Worm (Caenorhabditis elegans): ENCODE results near the gene T07A5.1.

Gene T07A5.1

DNA sequence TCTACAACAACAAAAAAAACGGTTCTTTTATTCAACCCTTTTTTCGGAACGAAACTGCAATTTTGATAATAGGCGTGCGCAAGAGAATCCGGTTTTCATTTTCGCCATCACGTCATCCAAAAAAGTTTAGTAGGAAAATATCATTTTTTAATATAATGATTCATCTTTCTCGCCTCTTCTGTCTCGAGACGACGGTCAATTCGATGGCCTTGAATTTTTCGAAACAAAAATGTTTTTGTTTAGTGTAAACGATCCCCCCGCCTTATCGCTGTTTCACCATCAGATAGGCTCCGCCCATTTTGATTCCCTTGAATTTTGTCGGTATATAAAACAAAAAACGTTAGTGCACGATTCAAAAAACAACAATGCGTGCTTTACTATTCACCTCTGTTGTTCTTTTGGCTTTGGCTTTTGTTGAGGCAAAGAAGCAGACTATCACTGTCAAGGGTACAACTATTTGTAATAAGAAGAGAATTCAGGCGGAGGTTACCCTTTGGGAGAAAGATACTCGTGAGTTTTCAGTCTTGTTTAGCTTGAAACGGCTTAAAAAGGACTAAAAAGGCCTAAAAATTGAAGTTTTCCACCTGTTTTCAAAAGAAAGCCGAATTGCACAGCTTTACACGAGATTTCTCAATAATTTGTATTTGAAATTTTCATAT is 31.6 kb upstream of the T07A5.1 start, which contains the start of gene ttr-15:
Gene ttr-15 (plus strand): TSS at position 340 of the 659 bp plus-strand sequence.
- TF ChIP-seq ceh-14 (tag; optimal IDR thresholded peaks at IDR 0.05) (no peak), pax-1 (tag; optimal IDR thresholded peaks at IDR 0.05) (no peak), pha-4 (tag; optimal IDR thresholded peaks at IDR 0.05) (no peak), ama-1 (optimal IDR thresholded peaks at IDR 0.05) (no peak), ztf-16 (tag; optimal IDR thresholded peaks at IDR 0.05) (no peak)

DNA sequence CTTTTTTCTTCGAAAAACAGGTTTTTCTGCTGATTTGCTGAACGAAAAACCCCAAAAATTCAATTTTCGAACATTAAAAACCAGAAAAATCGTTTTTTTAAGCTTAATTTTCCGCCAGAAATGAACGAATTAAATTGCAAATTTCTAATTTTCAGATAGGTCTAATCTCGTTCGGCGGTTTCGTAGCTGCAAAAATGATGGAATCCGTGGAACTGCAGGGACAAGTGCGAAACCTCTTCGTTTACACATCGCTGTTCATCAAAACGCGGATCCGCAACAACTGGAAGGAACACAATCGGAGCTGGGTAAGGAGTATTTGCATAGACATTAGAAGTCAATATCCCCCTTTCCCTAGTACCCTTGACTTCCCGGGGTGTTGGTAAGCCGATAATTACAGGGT is 30.1 kb upstream of the T07A5.1 start:
- TF ChIP-seq pax-1 (tag; optimal IDR thresholded peaks at IDR 0.05) = no peak
- TF ChIP-seq ets-4 (tag; optimal IDR thresholded peaks at IDR 0.05) = no peak
- TF ChIP-seq fax-1 (tag; optimal IDR thresholded peaks at IDR 0.05) = no peak
- no peak for TF ChIP-seq ceh-24 (tag; optimal IDR thresholded peaks at IDR 0.05)
- no peak for TF ChIP-seq rnt-1 (tag; optimal IDR thresholded peaks at IDR 0.05)
- no peak for TF ChIP-seq unc-42 (tag; optimal IDR thresholded peaks at IDR 0.05)
- no peak for TF ChIP-seq pha-4 (tag; optimal IDR thresholded peaks at IDR 0.05)
- no peak for TF ChIP-seq ztf-16 (tag; optimal IDR thresholded peaks at IDR 0.05)
- no peak for TF ChIP-seq pat-9 (tag; optimal IDR thresholded peaks at IDR 0.05)
- TF ChIP-seq gmeb-2 (tag; optimal IDR thresholded peaks at IDR 0.05) = no peak
- no peak for TF ChIP-seq sdc-2 (tag; optimal IDR thresholded peaks at IDR 0.05)
- no peak for TF ChIP-seq hlh-30 (tag; optimal IDR thresholded peaks at IDR 0.05; ENCODE audit: insufficient read depth)
- no peak for TF ChIP-seq nhr-232 (tag; optimal IDR thresholded peaks at IDR 0.05)
- TF ChIP-seq K09A11.1 (tag; optimal IDR thresholded peaks at IDR 0.05; ENCODE audit: insufficient read depth) = no peak
- no peak for TF ChIP-seq elt-4 (tag; optimal IDR thresholded peaks at IDR 0.05)
- no peak for TF ChIP-seq hlh-8 (tag; optimal IDR thresholded peaks at IDR 0.05)
- no peak for TF ChIP-seq nfya-1 (tag; optimal IDR thresholded peaks at IDR 0.05)
- TF ChIP-seq hlh-13 (GFP tag; optimal IDR thresholded peaks at IDR 0.05) = no peak

DNA sequence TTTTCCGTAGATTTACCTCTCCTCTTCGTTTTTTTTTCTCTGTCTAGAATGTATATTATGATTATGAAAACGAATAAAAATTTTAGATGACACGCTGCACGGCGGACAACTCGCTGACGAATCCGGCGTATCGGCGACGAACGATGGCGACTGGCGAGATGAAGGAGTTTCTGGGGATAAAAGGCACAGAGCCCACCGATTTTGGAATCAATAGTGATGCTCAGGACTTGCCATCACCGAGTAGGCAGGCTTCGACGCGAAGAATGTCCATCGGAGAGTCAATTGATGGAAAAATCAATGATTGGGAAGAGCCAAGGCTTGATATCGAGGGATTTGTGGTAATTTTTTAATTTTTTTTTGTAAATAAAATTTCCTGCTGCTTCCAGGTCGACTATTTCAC is 29.1 kb upstream of the T07A5.1 start, which contains the start of gene ced-9:
Gene ced-9 (plus strand): TSS at position 87 of the 400 bp plus-strand sequence.
- TF ChIP-seq hlh-8 (tag; optimal IDR thresholded peaks at IDR 0.05) (no peak), Y22D7AL.16 (tag; optimal IDR thresholded peaks at IDR 0.05) (no peak), F13H6.1 (tag; optimal IDR thresholded peaks at IDR 0.05) (no peak), odd-2 (tag; optimal IDR thresholded peaks at IDR 0.05) (no peak), fax-1 (tag; optimal IDR thresholded peaks at IDR 0.05) (no peak), ahr-1 (tag; optimal IDR thresholded peaks at IDR 0.05) (no peak), fkh-10 (GFP tag; optimal IDR thresholded peaks at IDR 0.05) (no peak), pha-4 (tag; optimal IDR thresholded peaks at IDR 0.05) (no peak), hlh-30 (tag; optimal IDR thresholded peaks at IDR 0.05; ENCODE audit: insufficient read depth) (no peak), pat-9 (tag; optimal IDR thresholded peaks at IDR 0.05) (no peak), ceh-48 (tag; optimal IDR thresholded peaks at IDR 0.05) (no peak), ceh-14 (tag; optimal IDR thresholded peaks at IDR 0.05) (no peak), ceh-30 (tag; optimal IDR thresholded peaks at IDR 0.05) (no peak), ets-4 (tag; optimal IDR thresholded peaks at IDR 0.05) (no peak), ceh-9 (tag; optimal IDR thresholded peaks at IDR 0.05) (no peak), fkh-6 (tag; optimal IDR thresholded peaks at IDR 0.05) (no peak), K09A11.1 (tag; optimal IDR thresholded peaks at IDR 0.05; ENCODE audit: insufficient read depth) (no peak), pax-1 (tag; optimal IDR thresholded peaks at IDR 0.05) (no peak), ceh-2 (tag; optimal IDR thresholded peaks at IDR 0.05) (no peak)

DNA sequence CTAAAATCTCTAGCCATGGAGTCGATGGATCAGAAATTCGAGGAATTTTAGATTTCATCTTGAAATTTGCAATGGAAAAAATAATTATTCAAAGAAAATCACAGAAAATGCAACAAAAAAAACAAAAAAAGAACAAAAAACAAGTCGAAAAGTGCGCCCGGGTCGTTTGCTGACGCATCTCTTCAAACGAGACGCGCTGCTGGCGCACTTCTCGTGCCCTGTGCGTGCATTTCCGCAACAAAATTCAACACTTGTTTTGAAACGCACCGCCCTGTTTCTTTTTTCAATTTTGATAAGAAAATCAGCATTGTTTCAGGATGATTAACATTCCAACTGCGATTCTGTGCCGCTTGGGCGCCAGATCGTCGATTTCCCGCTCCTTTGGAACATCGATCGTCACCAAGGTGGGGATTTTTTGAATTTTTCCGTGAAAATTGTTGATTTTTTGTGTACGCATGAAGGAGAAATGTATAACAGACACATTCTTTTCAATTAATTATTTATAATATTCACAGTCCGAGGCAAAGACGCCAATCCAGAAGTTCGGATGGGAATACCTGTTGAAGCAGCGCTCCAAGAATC is 28.1 kb upstream of the T07A5.1 start, which contains the start of the genes jmjd-4 and mev-1:
Gene jmjd-4 (minus strand): TSS at position 58 of the 582 bp plus-strand sequence.
Gene mev-1 (plus strand): TSS at position 317 of the 582 bp plus-strand sequence.
- TF ChIP-seq fkh-10 (GFP tag; optimal IDR thresholded peaks at IDR 0.05) (no peak), unc-55 (GFP tag; optimal IDR thresholded peaks at IDR 0.05) (no peak), ceh-18 (tag; optimal IDR thresholded peaks at IDR 0.05) (peak; percentile 70), che-1 (tag; optimal IDR thresholded peaks at IDR 0.05) (peak; percentile 33), K02D7.2 (tag; optimal IDR thresholded peaks at IDR 0.05) (no peak), ceh-31 (tag; optimal IDR thresholded peaks at IDR 0.05) (peak; percentile 56), ceh-6 (GFP tag; optimal IDR thresholded peaks at IDR 0.05) (no peak), unc-86 (tag; optimal IDR thresholded peaks at IDR 0.05) (peak; percentile 57), ttx-3 (tag; optimal IDR thresholded peaks at IDR 0.05) (no peak), pros-1 (tag; optimal IDR thresholded peaks at IDR 0.05) (no peak), elt-2 (tag; optimal IDR thresholded peaks at IDR 0.05) (peak; percentile 60), pha-2 (tag; optimal IDR thresholded peaks at IDR 0.05) (no peak), fkh-6 (tag; optimal IDR thresholded peaks at IDR 0.05) (no peak), ceh-34 (tag; optimal IDR thresholded peaks at IDR 0.05) (peak; percentile 18), lin-11 (tag; optimal IDR thresholded peaks at IDR 0.05) (no peak), pha-4 (tag; optimal IDR thresholded peaks at IDR 0.05) (no peak), eyg-1 (tag; optimal IDR thresholded peaks at IDR 0.05) (no peak), hlh-13 (GFP tag; optimal IDR thresholded peaks at IDR 0.05) (no peak), ceh-30 (tag; optimal IDR thresholded peaks at IDR 0.05) (peak; percentile 36), pag-3 (tag; optimal IDR thresholded peaks at IDR 0.05; ENCODE audit: borderline replicate concordance) (no peak)

Data from whole organism, late embryonic.